Worm (Caenorhabditis elegans) whole organism, midembryonic: Measurements from ENCODE around the gene epn-1.

Experiments
- T22C8.4 ChIP-seq: fragments of 200-800 bp; sonication (Bioruptor generic); IDR thresholded peaks from 2 replicates; pipeline ENCODE4 v1.3.6; 2022; ENCODE audit warnings: missing genetic modification characterization, missing compliant biosample characterization
- cog-1 ChIP-seq: sonication (generic microtip); optimal IDR thresholded peaks from 2 replicates; lab custom pipeline; 2016; ENCODE audit warnings: missing genetic modification characterization, missing compliant biosample characterization
- flt-1 ChIP-seq: fragments of 200-800 bp; sonication (Bioruptor generic); IDR thresholded peaks from 2 replicates; pipeline ENCODE4 v1.3.6; 2022; ENCODE audit warnings: missing genetic modification characterization, missing compliant biosample characterization
- klf-2 ChIP-seq: fragments of 200-800 bp; sonication (Bioruptor generic); conservative IDR thresholded peaks from 2 replicates; pipeline ENCODE4 v1.3.6; 2022; ENCODE audit warnings: missing genetic modification reagents, missing genetic modification characterization, missing compliant biosample characterization
- tab-1 ChIP-seq: fragments of 200-800 bp; sonication (Bioruptor generic); IDR thresholded peaks from 2 replicates; pipeline ENCODE4 v1.3.6; 2022; ENCODE audit warnings: missing genetic modification characterization, missing compliant biosample characterization
- ztf-23 ChIP-seq: fragments of 200-800 bp; sonication (Bioruptor generic); IDR thresholded peaks from 2 replicates; pipeline ENCODE4 v1.3.6; 2022; ENCODE audit warnings: missing genetic modification reagents, missing genetic modification characterization, missing compliant biosample characterization
- ztf-29 ChIP-seq: fragments of 200-800 bp; sonication (Bioruptor generic); IDR thresholded peaks from 2 replicates; pipeline ENCODE4 v1.3.6; 2022; ENCODE audit warnings: missing genetic modification reagents, missing genetic modification characterization, missing compliant biosample characterization

DNA sequence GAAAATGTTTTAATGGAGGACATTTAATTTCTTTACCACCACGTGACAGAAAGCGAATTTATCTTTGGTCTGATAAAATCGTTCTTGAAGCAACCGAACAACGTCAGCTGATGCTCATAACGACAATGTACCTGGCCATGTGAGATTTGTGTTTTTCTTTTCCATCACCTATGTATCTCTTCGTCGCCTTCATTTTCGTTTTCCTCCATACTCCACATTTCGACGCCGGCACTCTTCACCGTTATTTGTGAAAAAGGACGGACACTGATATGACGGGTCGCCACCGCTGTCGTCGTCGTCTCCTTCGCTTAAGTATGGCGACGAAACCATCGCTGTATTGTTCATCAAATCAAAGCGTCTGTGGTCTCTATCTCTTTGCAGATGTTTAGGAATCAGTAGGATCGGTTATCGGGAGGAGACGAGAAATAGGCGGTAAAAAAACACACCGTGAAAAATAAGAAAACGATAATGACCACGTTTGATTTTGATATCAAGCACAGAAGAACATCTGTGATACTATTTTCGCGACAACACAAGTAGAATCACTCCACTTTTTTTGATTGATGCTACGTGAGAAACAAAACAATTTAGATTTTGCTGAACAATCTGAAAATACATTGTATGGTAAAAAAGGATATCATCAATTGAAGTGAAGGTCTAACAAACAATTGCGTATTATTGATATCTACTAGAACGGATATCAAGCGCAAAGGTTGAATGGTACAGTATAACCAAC is 31.3 kb downstream of the epn-1 start:
- TF ChIP-seq T22C8.4 (GFP tag; lab: Robert Waterston, UW) (no peak), flt-1 (GFP tag; lab: Robert Waterston, UW) (no peak), klf-2 (no peak), ztf-23 (GFP tag; lab: Robert Waterston, UW) (no peak), ztf-29 (GFP tag; lab: Robert Waterston, UW) (no peak), tab-1 (GFP tag; lab: Robert Waterston, UW) (no peak), cog-1 (tag; lab: Kevin White, UChicago) (no peak)
